Fruit fly (Drosophila melanogaster) whole organism, embryonic: Measurements from ENCODE around the gene CG5506.

Source experiments
- ATbp ChIP-seq: fragments of 200-800 bp; sonication (Bioruptor generic); optimal IDR thresholded peaks from 2 replicates; lab custom pipeline; 2017; ENCODE audit warnings: missing biosample characterization, mild to moderate bottlenecking, missing genetic modification characterization, missing genetic modification reagents
- Abd-B ChIP-seq: fragments of 200-800 bp; sonication (Bioruptor generic); optimal IDR thresholded peaks from 2 replicates; lab custom pipeline; 2018; ENCODE audit warnings: missing biosample characterization, mild to moderate bottlenecking, missing genetic modification characterization, moderate library complexity
- Antp ChIP-seq: fragments of 200-800 bp; sonication (Bioruptor generic); optimal IDR thresholded peaks from 3 replicates; lab custom pipeline; 2016; ENCODE audit warnings: missing biosample characterization, missing genetic modification characterization
- B-H1 ChIP-seq: fragments of 200-800 bp; sonication (Bioruptor generic); IDR thresholded peaks from 3 replicates; pipeline ENCODE4 v1.3.6; 2022; ENCODE audit warnings: missing biosample characterization, missing genetic modification characterization
- BtbVII ChIP-seq: fragments of 200-800 bp; sonication (Bioruptor generic); optimal IDR thresholded peaks from 3 replicates; lab custom pipeline; 2017; ENCODE audit warnings: missing biosample characterization, mild to moderate bottlenecking, missing genetic modification characterization
- C15 ChIP-seq: fragments of 200-800 bp; sonication (Bioruptor generic); IDR thresholded peaks from 3 replicates; pipeline ENCODE4 v1.3.6; 2022; ENCODE audit warnings: missing biosample characterization, missing genetic modification characterization
- CG10366 ChIP-seq: fragments of 200-800 bp; sonication (Bioruptor generic); IDR thresholded peaks from 2 replicates; pipeline ENCODE4 v1.3.6; 2022; ENCODE audit warnings: missing biosample characterization, missing genetic modification characterization
- CG10565 ChIP-seq: fragments of 200-800 bp; sonication (Bioruptor generic); optimal IDR thresholded peaks from 3 replicates; lab custom pipeline; 2016; ENCODE audit warnings: missing biosample characterization, mild to moderate bottlenecking, missing genetic modification characterization
- CG11456 ChIP-seq: fragments of 200-800 bp; sonication (Bioruptor generic); IDR thresholded peaks from 3 replicates; pipeline ENCODE4 v1.3.6; 2022; ENCODE audit warnings: missing biosample characterization, missing genetic modification characterization
- CG12391 ChIP-seq: fragments of 200-800 bp; sonication (Bioruptor generic); optimal IDR thresholded peaks from 3 replicates; lab custom pipeline; 2018; ENCODE audit warnings: missing biosample characterization, mild to moderate bottlenecking, missing genetic modification characterization, moderate library complexity
- CG13296 ChIP-seq: fragments of 200-800 bp; sonication (Bioruptor generic); optimal IDR thresholded peaks from 3 replicates; lab custom pipeline; 2018; ENCODE audit warnings: missing biosample characterization, mild to moderate bottlenecking, missing genetic modification characterization
- CG14014 ChIP-seq: fragments of 200-800 bp; sonication (Bioruptor generic); IDR thresholded peaks from 2 replicates; pipeline ENCODE4 v1.3.6; 2022; ENCODE audit warnings: missing biosample characterization, missing genetic modification characterization
- CG15011 ChIP-seq: fragments of 200-800 bp; sonication (Bioruptor generic); optimal IDR thresholded peaks from 3 replicates; lab custom pipeline; 2018; ENCODE audit warnings: missing biosample characterization, mild to moderate bottlenecking, missing genetic modification characterization
- CG15479 ChIP-seq: fragments of 200-800 bp; sonication (Bioruptor generic); optimal IDR thresholded peaks from 3 replicates; lab custom pipeline; 2019; ENCODE audit warnings: missing biosample characterization, mild to moderate bottlenecking, missing genetic modification characterization, moderate library complexity
- CG17568 ChIP-seq: fragments of 200-800 bp; sonication (Bioruptor generic); optimal IDR thresholded peaks from 2 replicates; lab custom pipeline; 2018; ENCODE audit warnings: missing biosample characterization, mild to moderate bottlenecking, missing genetic modification characterization, moderate library complexity
- CG18476 ChIP-seq: fragments of 200-800 bp; sonication (Bioruptor generic); optimal IDR thresholded peaks from 2 replicates; lab custom pipeline; 2016; ENCODE audit warnings: missing biosample characterization, mild to moderate bottlenecking, missing genetic modification characterization
- CG2889 ChIP-seq: fragments of 200-800 bp; sonication (Bioruptor generic); IDR thresholded peaks from 3 replicates; pipeline ENCODE4 v1.3.6; 2022; ENCODE audit warnings: missing biosample characterization, missing genetic modification characterization
- CG34224 ChIP-seq: fragments of 200-800 bp; sonication (Bioruptor generic); IDR thresholded peaks from 3 replicates; pipeline ENCODE4 v1.3.6; 2022; ENCODE audit warnings: missing biosample characterization, missing genetic modification characterization; ENCODE audit not compliant: partially characterized antibody
- CG3995 ChIP-seq: fragments of 200-800 bp; sonication (Bioruptor generic); optimal IDR thresholded peaks from 3 replicates; lab custom pipeline; 2016; ENCODE audit warnings: missing biosample characterization, missing genetic modification characterization
- CG4424 ChIP-seq: fragments of 200-800 bp; sonication (Bioruptor generic); optimal IDR thresholded peaks from 3 replicates; lab custom pipeline; 2016; ENCODE audit warnings: missing biosample characterization, missing genetic modification characterization
- CG5180 ChIP-seq: fragments of 200-800 bp; sonication (Bioruptor generic); optimal IDR thresholded peaks from 3 replicates; lab custom pipeline; 2017; ENCODE audit warnings: missing biosample characterization, missing genetic modification characterization, mild to moderate bottlenecking, moderate library complexity, missing genetic modification reagents
- CG7786 ChIP-seq: fragments of 200-800 bp; sonication (Bioruptor generic); optimal IDR thresholded peaks from 2 replicates; lab custom pipeline; 2016; ENCODE audit warnings: missing biosample characterization, missing genetic modification characterization
- CG7928 ChIP-seq: fragments of 200-800 bp; sonication (Bioruptor generic); optimal IDR thresholded peaks from 2 replicates; lab custom pipeline; 2017; ENCODE audit warnings: missing biosample characterization, mild to moderate bottlenecking, missing genetic modification characterization
- CG8944 ChIP-seq: fragments of 200-800 bp; sonication (Bioruptor generic); optimal IDR thresholded peaks from 3 replicates; lab custom pipeline; 2016; ENCODE audit warnings: missing biosample characterization, missing genetic modification characterization
- D19B ChIP-seq: fragments of 200-800 bp; sonication (Bioruptor generic); optimal IDR thresholded peaks from 2 replicates; lab custom pipeline; 2017; ENCODE audit warnings: missing biosample characterization, mild to moderate bottlenecking, missing genetic modification characterization
- Dip2 ChIP-seq: fragments of 200-800 bp; sonication (Bioruptor generic); IDR thresholded peaks from 2 replicates; pipeline ENCODE4 v1.3.6; 2022; ENCODE audit warnings: missing biosample characterization, missing genetic modification characterization
- Dp ChIP-seq: fragments of 200-800 bp; sonication (Bioruptor generic); optimal IDR thresholded peaks from 2 replicates; lab custom pipeline; 2018; ENCODE audit warnings: missing biosample characterization, mild to moderate bottlenecking, missing genetic modification characterization, moderate library complexity
- Dref ChIP-seq: fragments of 200-800 bp; sonication (Bioruptor generic); IDR thresholded peaks from 2 replicates; pipeline ENCODE4 v1.3.6; 2022; ENCODE audit warnings: missing biosample characterization, missing genetic modification characterization
- E2f1 ChIP-seq: fragments of 200-800 bp; sonication (Bioruptor generic); IDR thresholded peaks from 2 replicates; pipeline ENCODE4 v1.3.6; 2022; ENCODE audit warnings: missing biosample characterization, missing genetic modification characterization
- ERR ChIP-seq: fragments of 200-800 bp; sonication (Bioruptor generic); optimal IDR thresholded peaks from 2 replicates; lab custom pipeline; 2016; ENCODE audit warnings: missing biosample characterization, missing genetic modification characterization
- H15 ChIP-seq: fragments of 200-800 bp; sonication (Bioruptor generic); IDR thresholded peaks from 3 replicates; pipeline ENCODE4 v1.3.6; 2022; ENCODE audit warnings: missing biosample characterization, missing genetic modification characterization
- Hmr ChIP-seq: fragments of 200-800 bp; sonication (Bioruptor generic); optimal IDR thresholded peaks from 3 replicates; lab custom pipeline; 2017; ENCODE audit warnings: mild to moderate bottlenecking, missing biosample characterization, missing genetic modification reagents, missing genetic modification characterization
- Hr51 ChIP-seq, 2 experiments: fragments of 200-800 bp; sonication (Bioruptor generic); optimal IDR thresholded peaks; 2 replicates in 1 of 2; 3 replicates in 1 of 2; lab custom pipeline; 2016 to 2018; ENCODE audit warnings: missing biosample characterization in 2 of 2, missing genetic modification characterization in 2 of 2, mild to moderate bottlenecking in 1 of 2, moderate library complexity in 1 of 2
- Mrtf ChIP-seq: fragments of 200-800 bp; sonication (Bioruptor generic); IDR thresholded peaks from 3 replicates; pipeline ENCODE4 v1.3.6; 2022; ENCODE audit warnings: missing biosample characterization, missing genetic modification characterization
- Pdp1 ChIP-seq, 2 experiments: fragments of 200-800 bp; sonication (Bioruptor generic); optimal IDR thresholded peaks; 3 replicates each; lab custom pipeline; 2016; ENCODE audit warnings: missing biosample characterization in 2 of 2, missing genetic modification characterization in 2 of 2, mild to moderate bottlenecking in 1 of 2, moderate library complexity in 1 of 2
- Rx ChIP-seq: fragments of 200-800 bp; sonication (Bioruptor generic); IDR thresholded peaks from 2 replicates; pipeline ENCODE4 v1.3.6; 2022; ENCODE audit warnings: missing biosample characterization, missing genetic modification characterization
- Side ChIP-seq: fragments of 200-800 bp; sonication (Bioruptor generic); optimal IDR thresholded peaks from 2 replicates; lab custom pipeline; 2016; ENCODE audit warnings: missing biosample characterization, missing genetic modification characterization
- Sox100B ChIP-seq: fragments of 200-800 bp; sonication (Bioruptor generic); optimal IDR thresholded peaks from 3 replicates; lab custom pipeline; 2018; ENCODE audit warnings: missing biosample characterization, mild to moderate bottlenecking, missing genetic modification characterization
- Spps ChIP-seq: fragments of 200-800 bp; sonication (Bioruptor generic); optimal IDR thresholded peaks from 2 replicates; lab custom pipeline; 2018; ENCODE audit warnings: missing biosample characterization, mild to moderate bottlenecking, missing genetic modification characterization
- chinmo ChIP-seq: fragments of 200-800 bp; sonication (Bioruptor generic); IDR thresholded peaks from 4 replicates; pipeline ENCODE4 v1.3.6; 2022; ENCODE audit warnings: missing biosample characterization, missing genetic modification characterization; ENCODE audit not compliant: partially characterized antibody
- chn ChIP-seq: fragments of 200-800 bp; sonication (Bioruptor generic); optimal IDR thresholded peaks from 2 replicates; lab custom pipeline; 2016; ENCODE audit warnings: missing biosample characterization, missing genetic modification characterization
- crc ChIP-seq: fragments of 200-800 bp; sonication (Bioruptor generic); optimal IDR thresholded peaks from 2 replicates; lab custom pipeline; 2016; ENCODE audit warnings: missing biosample characterization, missing genetic modification characterization
- dmrt99B ChIP-seq: fragments of 200-800 bp; sonication (Bioruptor generic); optimal IDR thresholded peaks from 2 replicates; lab custom pipeline; 2018; ENCODE audit warnings: missing biosample characterization, mild to moderate bottlenecking, missing genetic modification characterization, moderate library complexity
- eve ChIP-seq, 2 experiments: fragments of >200 bp; optimal IDR thresholded peaks; 2 replicates each; lab custom pipeline; 2017; ENCODE audit warnings: missing biosample characterization in 2 of 2, missing genetic modification characterization in 2 of 2
- h ChIP-seq: fragments of >200 bp; optimal IDR thresholded peaks from 2 replicates; lab custom pipeline; 2017
- kah ChIP-seq: fragments of 200-800 bp; sonication (Bioruptor generic); optimal IDR thresholded peaks from 2 replicates; lab custom pipeline; 2018; ENCODE audit warnings: missing biosample characterization, mild to moderate bottlenecking, missing genetic modification characterization
- nom ChIP-seq: fragments of 200-800 bp; sonication (Bioruptor generic); optimal IDR thresholded peaks from 2 replicates; lab custom pipeline; 2017; ENCODE audit warnings: missing biosample characterization, missing genetic modification characterization, mild to moderate bottlenecking, moderate library complexity, missing genetic modification reagents
- repo ChIP-seq: fragments of 200-800 bp; sonication (Bioruptor generic); optimal IDR thresholded peaks from 2 replicates; lab custom pipeline; 2016; ENCODE audit warnings: missing biosample characterization, missing genetic modification characterization
- sob ChIP-seq: fragments of 200-800 bp; sonication (Bioruptor generic); IDR thresholded peaks from 2 replicates; pipeline ENCODE4 v1.3.6; 2022; ENCODE audit warnings: missing biosample characterization, missing genetic modification characterization
- trem ChIP-seq: fragments of 200-800 bp; optimal IDR thresholded peaks from 3 replicates; lab custom pipeline; 2019; ENCODE audit warnings: missing biosample characterization, mild to moderate bottlenecking, missing genetic modification characterization, moderate library complexity

The CG5506 gene

DNA sequence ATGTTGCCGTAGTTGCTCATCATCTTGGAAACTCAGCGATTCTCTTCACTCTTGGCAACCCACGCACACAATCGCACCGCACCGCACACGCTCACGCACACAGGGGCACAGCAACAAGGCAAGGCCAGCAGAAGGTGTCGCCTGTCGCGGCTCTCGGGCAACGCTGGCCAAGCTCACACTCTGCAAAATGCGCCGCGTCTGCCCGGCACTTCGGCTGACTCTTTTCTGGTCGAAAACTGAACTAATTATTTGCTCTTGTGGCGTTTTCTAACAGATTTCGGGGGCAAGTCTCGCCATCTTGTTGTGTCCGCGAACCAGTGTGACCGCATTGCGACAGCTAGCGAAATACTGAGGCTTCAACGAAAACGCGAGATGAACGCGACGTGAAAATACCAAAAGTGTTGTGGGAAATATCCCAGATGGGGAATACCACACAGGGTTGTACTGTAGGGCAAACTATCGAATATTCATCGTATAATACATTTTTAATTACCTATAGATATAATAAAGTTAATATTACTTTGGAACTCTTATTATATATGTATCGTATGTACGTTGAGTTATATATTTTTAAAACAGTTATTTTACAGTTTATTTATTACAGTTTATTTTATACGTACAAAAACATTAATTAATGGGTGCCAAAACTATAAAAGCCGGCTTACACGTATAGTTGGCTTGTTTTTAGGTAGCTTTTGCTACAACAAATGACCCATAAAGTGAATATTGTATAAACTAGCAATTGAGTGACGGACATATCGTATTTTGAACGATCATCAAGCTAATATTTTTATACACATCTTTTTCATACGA lies 37.8 kb downstream of the CG5506 start, which contains the start of the genes MED19 and CG7430 (continued):
- TF ChIP-seq Hmr, result peak; percentile 45
- peak; percentile 70 for TF ChIP-seq nom
- peak; percentile 22 for TF ChIP-seq CG12391
- no peak for TF ChIP-seq CG10565
- no peak for TF ChIP-seq CG7786 (GFP tag; lab: Kevin White, UChicago)
- no peak for TF ChIP-seq D19B (GFP tag; lab: Kevin White, UChicago)
- no peak for TF ChIP-seq E2f1 (GFP tag; lab: Robert Waterston, UW)
- no peak for TF ChIP-seq Antp (GFP tag; lab: Kevin White, UChicago)
- TF ChIP-seq Dp (GFP tag; lab: Kevin White, UChicago), result peak; percentile 13
- peak in 1 of 2 experiments; percentile 17 for TF ChIP-seq Pdp1 (GFP tag; optimal IDR thresholded peaks at IDR 0.05; lab: Kevin White, UChicago)
- no peak for TF ChIP-seq Sox100B
- TF ChIP-seq CG13296, result peak; percentile 12
- no peak for TF ChIP-seq CG3995 (GFP tag; lab: Kevin White, UChicago)
- TF ChIP-seq CG2889 (GFP tag; lab: Robert Waterston, UW), result no peak
- no peak for TF ChIP-seq h (lab: Kevin White, UChicago)
- TF ChIP-seq H15 (GFP tag; lab: Robert Waterston, UW), result no peak
- TF ChIP-seq Spps (tag; lab: Kevin White, UChicago), result no peak
- no peak for TF ChIP-seq B-H1 (GFP tag; lab: Robert Waterston, UW)
- TF ChIP-seq ERR (GFP tag; lab: Kevin White, UChicago), result no peak
- TF ChIP-seq CG15479 (GFP tag; lab: Kevin White, UChicago), result no peak
- TF ChIP-seq repo (GFP tag; lab: Kevin White, UChicago), result peak; percentile 28
- no peak for TF ChIP-seq CG5180
- no peak for TF ChIP-seq C15 (GFP tag; lab: Robert Waterston, UW)
- TF ChIP-seq sob (GFP tag; lab: Robert Waterston, UW), result peak; percentile 55; the same call in 1 of the 2 replicates
- TF ChIP-seq trem (tag; lab: Kevin White, UChicago), result peak; percentile 36
- TF ChIP-seq ATbp (GFP tag; lab: Kevin White, UChicago), result no peak
- no peak for TF ChIP-seq CG14014
- TF ChIP-seq chn (GFP tag; lab: Kevin White, UChicago), result no peak
- no peak for TF ChIP-seq CG11456 (GFP tag; lab: Robert Waterston, UW)
- TF ChIP-seq BtbVII (GFP tag; lab: Kevin White, UChicago), result no peak
- peak; percentile 28; the same call in 1 of the 3 replicates for TF ChIP-seq CG34224
- TF ChIP-seq Hr51 (GFP tag; optimal IDR thresholded peaks at IDR 0.05; lab: Kevin White, UChicago), result no peak
- no peak for TF ChIP-seq eve (GFP tag; optimal IDR thresholded peaks at IDR 0.05; lab: Kevin White, UChicago)
- no peak for TF ChIP-seq crc (GFP tag; lab: Kevin White, UChicago)
- no peak for TF ChIP-seq Side (GFP tag; lab: Kevin White, UChicago)
- no peak for TF ChIP-seq kah (GFP tag; lab: Kevin White, UChicago)
- no peak for TF ChIP-seq CG8944 (GFP tag; lab: Kevin White, UChicago)
- TF ChIP-seq CG7928 (GFP tag; lab: Kevin White, UChicago), result peak; percentile 62
- TF ChIP-seq Dip2 (GFP tag; lab: Robert Waterston, UW), result no peak
- peak; percentile 76 for TF ChIP-seq Dref (GFP tag; lab: Robert Waterston, UW)
- no peak for TF ChIP-seq Mrtf (GFP tag; lab: Robert Waterston, UW)
- TF ChIP-seq Rx, result no peak
- TF ChIP-seq CG17568 (GFP tag; lab: Kevin White, UChicago), result no peak
- no peak for TF ChIP-seq CG15011
- TF ChIP-seq chinmo (GFP tag; lab: Robert Waterston, UW), result 0 out of 4 replicates have a peak, but pooled peaks have one; percentile 32
- no peak for TF ChIP-seq CG18476
- TF ChIP-seq CG10366 (GFP tag; lab: Robert Waterston, UW), result no peak
- no peak for TF ChIP-seq dmrt99B (tag; lab: Kevin White, UChicago)
- TF ChIP-seq Abd-B (GFP tag; lab: Kevin White, UChicago), result peak; percentile 62
- peak; percentile 9 for TF ChIP-seq CG4424
